Fruit fly (Drosophila melanogaster): Measurements from ENCODE around the gene CYLD.

DNA sequence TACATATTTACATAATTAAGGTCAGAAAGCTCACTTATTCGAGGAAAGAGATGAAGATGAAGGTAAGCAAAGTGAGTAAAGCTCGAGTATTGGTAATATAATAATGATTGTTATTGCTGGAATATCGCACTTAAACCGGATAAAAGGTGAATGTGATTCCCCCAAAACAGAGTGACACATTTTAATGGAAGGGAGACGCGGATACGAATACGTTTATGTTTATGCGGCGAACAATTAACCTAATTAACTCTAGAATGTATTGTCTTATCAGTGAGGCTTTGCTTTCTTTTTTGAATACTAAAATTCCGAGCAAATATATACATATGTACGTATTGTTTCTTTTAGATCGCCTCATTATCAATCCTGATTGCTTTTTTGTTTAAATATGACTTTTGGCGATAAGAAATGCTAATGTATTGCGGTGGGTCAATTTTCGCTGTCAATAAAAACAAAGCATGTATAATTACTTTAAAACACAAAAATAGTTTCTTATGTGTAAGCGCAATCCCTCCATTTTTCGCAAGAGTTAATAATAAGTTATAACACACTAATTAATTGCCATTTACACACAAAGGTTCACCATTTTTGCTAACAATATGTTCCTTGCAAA lies 6.0 kb upstream of the CYLD start:
- no peak for TF ChIP-seq psq (GFP tag; optimal IDR thresholded peaks at IDR 0.05)
- TF ChIP-seq pan (optimal IDR thresholded peaks at IDR 0.05): no peak
- no peak for TF ChIP-seq dsf (GFP tag; optimal IDR thresholded peaks at IDR 0.05; ENCODE audit: borderline replicate concordance)
- no peak for TF ChIP-seq lola (GFP tag; optimal IDR thresholded peaks at IDR 0.05)
- TF ChIP-seq sage (GFP tag; optimal IDR thresholded peaks at IDR 0.05): no peak
- TF ChIP-seq Dfd (GFP tag; optimal IDR thresholded peaks at IDR 0.05): no peak
- TF ChIP-seq OdsH (GFP tag; optimal IDR thresholded peaks at IDR 0.05): no peak
